Worm (Caenorhabditis elegans) whole organism, midembryonic: Measurements from ENCODE around the gene pals-28.

ENCODE experiments used
- T22C8.4 ChIP-seq: fragments of 200-800 bp; sonication (Bioruptor generic); IDR thresholded peaks from 2 replicates; pipeline ENCODE4 v1.3.6; 2022; ENCODE audit warnings: missing genetic modification characterization, missing compliant biosample characterization
- cog-1 ChIP-seq: sonication (generic microtip); optimal IDR thresholded peaks from 2 replicates; lab custom pipeline; 2016; ENCODE audit warnings: missing genetic modification characterization, missing compliant biosample characterization
- flt-1 ChIP-seq: fragments of 200-800 bp; sonication (Bioruptor generic); IDR thresholded peaks from 2 replicates; pipeline ENCODE4 v1.3.6; 2022; ENCODE audit warnings: missing genetic modification characterization, missing compliant biosample characterization
- klf-2 ChIP-seq: fragments of 200-800 bp; sonication (Bioruptor generic); conservative IDR thresholded peaks from 2 replicates; pipeline ENCODE4 v1.3.6; 2022; ENCODE audit warnings: missing genetic modification reagents, missing genetic modification characterization, missing compliant biosample characterization
- tab-1 ChIP-seq: fragments of 200-800 bp; sonication (Bioruptor generic); IDR thresholded peaks from 2 replicates; pipeline ENCODE4 v1.3.6; 2022; ENCODE audit warnings: missing genetic modification characterization, missing compliant biosample characterization
- ztf-23 ChIP-seq: fragments of 200-800 bp; sonication (Bioruptor generic); IDR thresholded peaks from 2 replicates; pipeline ENCODE4 v1.3.6; 2022; ENCODE audit warnings: missing genetic modification reagents, missing genetic modification characterization, missing compliant biosample characterization
- ztf-29 ChIP-seq: fragments of 200-800 bp; sonication (Bioruptor generic); IDR thresholded peaks from 2 replicates; pipeline ENCODE4 v1.3.6; 2022; ENCODE audit warnings: missing genetic modification reagents, missing genetic modification characterization, missing compliant biosample characterization

DNA sequence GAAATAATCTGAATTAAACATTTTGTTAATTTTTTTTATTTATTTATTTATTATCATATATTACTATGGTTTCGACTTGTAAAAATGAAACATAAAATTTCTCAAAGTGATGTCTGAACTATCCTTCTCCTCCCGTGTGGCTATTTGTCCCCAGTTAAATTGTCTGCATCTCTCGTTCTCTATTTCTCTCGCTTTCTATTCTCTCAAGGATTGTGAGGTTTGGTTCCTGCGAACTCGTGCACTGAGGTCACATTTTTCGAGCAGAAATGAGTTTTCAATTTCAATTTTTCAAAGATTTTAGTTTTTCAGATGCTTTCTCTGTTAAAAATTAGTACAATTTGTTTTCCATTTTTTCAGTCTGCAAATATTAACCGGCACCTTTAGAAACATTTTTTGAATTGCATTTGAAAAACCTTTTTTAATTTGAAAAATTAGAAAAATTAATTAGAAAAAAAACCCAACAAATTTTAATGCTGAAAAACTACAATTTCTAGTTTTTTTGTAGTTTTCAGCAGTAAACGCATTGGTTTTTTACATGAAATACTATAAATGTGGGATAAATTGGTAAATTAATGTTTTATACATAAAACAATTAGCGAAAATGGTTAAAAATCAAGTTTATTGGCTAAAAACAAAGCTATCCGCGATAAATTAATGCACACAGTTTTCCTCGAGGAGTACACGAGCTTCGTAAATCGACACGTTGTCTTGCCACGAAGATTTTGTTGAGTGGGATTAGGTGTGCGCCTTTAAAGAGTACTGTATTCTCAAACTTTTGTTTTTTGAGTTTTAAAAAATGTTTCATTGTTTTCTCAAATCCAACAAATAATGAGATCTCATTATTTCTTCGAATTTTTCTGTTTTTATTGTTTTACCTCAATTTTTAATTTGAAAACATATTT, 27.8 kb downstream of the pals-28 start:
- TF ChIP-seq ztf-29 (GFP tag; lab: Robert Waterston, UW) = no peak
- TF ChIP-seq cog-1 = no peak
- TF ChIP-seq tab-1 (GFP tag; lab: Robert Waterston, UW) = no peak
- no peak for TF ChIP-seq flt-1 (GFP tag; lab: Robert Waterston, UW)
- no peak for TF ChIP-seq klf-2 (GFP tag; lab: Robert Waterston, UW)
- TF ChIP-seq T22C8.4 (GFP tag; lab: Robert Waterston, UW) = no peak
- no peak for TF ChIP-seq ztf-23 (GFP tag; lab: Robert Waterston, UW)
